Worm (Caenorhabditis elegans) whole organism, L4 larva: ENCODE results near the gene bath-44.

Experiments used
- F37D6.2 ChIP-seq: sonication (generic microtip); optimal IDR thresholded peaks from 2 replicates; lab custom pipeline; 2016; ENCODE audit warnings: mild to moderate bottlenecking, missing genetic modification characterization, missing compliant biosample characterization
- Y105C5A.15 ChIP-seq: fragments of 200-800 bp; sonication (Bioruptor generic); IDR thresholded peaks from 2 replicates; pipeline ENCODE4 v1.3.6; 2022; ENCODE audit warnings: missing genetic modification characterization, missing compliant biosample characterization
- Y48G9A.11 ChIP-seq: fragments of 200-800 bp; sonication (Bioruptor generic); IDR thresholded peaks from 2 replicates; pipeline ENCODE4 v1.3.6; 2022; ENCODE audit warnings: missing genetic modification reagents, missing genetic modification characterization, missing compliant biosample characterization
- Y5F2A.4 ChIP-seq: fragments of 200-800 bp; sonication (Bioruptor generic); optimal IDR thresholded peaks from 2 replicates; lab custom pipeline; 2018; ENCODE audit warnings: mild to moderate bottlenecking, missing genetic modification characterization, missing compliant biosample characterization
- ceh-62 ChIP-seq: sonication (generic microtip); optimal IDR thresholded peaks from 2 replicates; lab custom pipeline; 2017; ENCODE audit warnings: missing biosample characterization, missing genetic modification characterization
- ceh-82 ChIP-seq: sonication (generic microtip); optimal IDR thresholded peaks from 2 replicates; lab custom pipeline; 2017; ENCODE audit warnings: missing biosample characterization, missing genetic modification characterization
- cey-2 ChIP-seq: sonication (generic microtip); optimal IDR thresholded peaks from 3 replicates; lab custom pipeline; 2017; ENCODE audit warnings: missing genetic modification characterization, mild to moderate bottlenecking, missing compliant biosample characterization, antibody characterized with exemption, borderline replicate concordance; ENCODE audit not compliant: insufficient read depth
- daf-12 ChIP-seq: fragments of 150-350 bp; optimal IDR thresholded peaks from 2 replicates; lab custom pipeline; 2014; ENCODE audit warnings: missing biosample characterization, missing genetic modification reagents, missing genetic modification characterization
- daf-16 ChIP-seq, 3 experiments: sonication (generic microtip); optimal IDR thresholded peaks; 2 replicates each; lab custom pipeline; 2016 to 2017; ENCODE audit warnings: missing genetic modification characterization in 3 of 3, missing genetic modification reagents in 3 of 3, mild to moderate bottlenecking in 2 of 3, missing compliant biosample characterization in 2 of 3, missing biosample characterization in 1 of 3, moderate library complexity in 1 of 3
- daf-8 ChIP-seq: fragments of 200-800 bp; sonication (Bioruptor generic); IDR thresholded peaks from 2 replicates; pipeline ENCODE4 v1.3.6; 2022; ENCODE audit warnings: missing genetic modification characterization, missing compliant biosample characterization
- dmd-6 ChIP-seq: fragments of 200-800 bp; sonication (Bioruptor generic); IDR thresholded peaks from 2 replicates; pipeline ENCODE4 v1.3.6; 2022; ENCODE audit warnings: missing genetic modification reagents, missing genetic modification characterization, missing compliant biosample characterization
- dmd-9 ChIP-seq: fragments of 200-800 bp; sonication (Bioruptor generic); IDR thresholded peaks from 2 replicates; pipeline ENCODE4 v1.3.6; 2022; ENCODE audit warnings: missing genetic modification reagents, missing genetic modification characterization, missing compliant biosample characterization
- dve-1 ChIP-seq: sonication (generic microtip); optimal IDR thresholded peaks from 2 replicates; lab custom pipeline; 2017; ENCODE audit warnings: antibody characterized with exemption, mild to moderate bottlenecking, missing genetic modification characterization, missing compliant biosample characterization; ENCODE audit not compliant: insufficient read depth
- fos-1 ChIP-seq: fragments of 150-350 bp; optimal IDR thresholded peaks from 2 replicates; lab custom pipeline; 2014; ENCODE audit warnings: missing biosample characterization, missing genetic modification characterization
- hlh-11 ChIP-seq: fragments of 200-800 bp; sonication (Bioruptor generic); optimal IDR thresholded peaks from 2 replicates; lab custom pipeline; 2018; ENCODE audit warnings: mild to moderate bottlenecking, missing genetic modification characterization, missing compliant biosample characterization
- hlh-30 ChIP-seq: sonication (generic microtip); optimal IDR thresholded peaks from 2 replicates; lab custom pipeline; 2017; ENCODE audit warnings: antibody characterized with exemption, mild to moderate bottlenecking, missing genetic modification characterization, missing compliant biosample characterization; ENCODE audit not compliant: insufficient read depth
- jun-1 ChIP-seq: fragments of 150-350 bp; optimal IDR thresholded peaks from 2 replicates; lab custom pipeline; 2014; ENCODE audit warnings: missing biosample characterization, missing genetic modification reagents, missing genetic modification characterization
- lim-7 ChIP-seq: fragments of 200-800 bp; sonication (Bioruptor generic); IDR thresholded peaks from 2 replicates; pipeline ENCODE4 v1.3.6; 2022; ENCODE audit warnings: missing genetic modification characterization, missing compliant biosample characterization
- lin-15B ChIP-seq: fragments of 150-350 bp; sonication (generic microtip); optimal IDR thresholded peaks from 3 replicates; lab custom pipeline; 2014; ENCODE audit warnings: missing biosample characterization, missing genetic modification characterization
- lir-3 ChIP-seq: sonication (generic microtip); optimal IDR thresholded peaks from 2 replicates; lab custom pipeline; 2016; ENCODE audit warnings: mild to moderate bottlenecking, missing genetic modification characterization, missing compliant biosample characterization
- lsy-2 ChIP-seq, 2 experiments: fragments of 150-350 bp in 1 of 2; sonication (generic microtip) in 1 of 2; optimal IDR thresholded peaks; 2 replicates each; lab custom pipeline; 2014 to 2017; ENCODE audit warnings: missing biosample characterization in 2 of 2, missing genetic modification characterization in 2 of 2
- madf-5 ChIP-seq, 2 experiments: fragments of 200-800 bp; sonication (Bioruptor generic); IDR thresholded peaks; 2 replicates each; pipeline ENCODE4 v1.3.6; 2022; ENCODE audit warnings: missing compliant biosample characterization in 2 of 2, missing genetic modification characterization in 2 of 2
- mdl-1 ChIP-seq, 2 experiments: fragments of 150-350 bp in 1 of 2; sonication (generic microtip) in 1 of 2; optimal IDR thresholded peaks; 2 replicates each; lab custom pipeline; 2014 to 2017; ENCODE audit warnings: missing biosample characterization in 2 of 2, missing genetic modification characterization in 2 of 2
- mep-1 ChIP-seq: fragments of 150-350 bp; sonication (generic microtip); optimal IDR thresholded peaks from 3 replicates; lab custom pipeline; 2014; ENCODE audit warnings: missing biosample characterization, missing genetic modification characterization
- nhr-10 ChIP-seq: fragments of 150-350 bp; optimal IDR thresholded peaks from 2 replicates; lab custom pipeline; 2014; ENCODE audit warnings: missing biosample characterization, missing genetic modification characterization
- nhr-102 ChIP-seq: sonication (generic microtip); optimal IDR thresholded peaks from 2 replicates; lab custom pipeline; 2016; ENCODE audit warnings: mild to moderate bottlenecking, missing genetic modification characterization, moderate library complexity, missing compliant biosample characterization
- nhr-25 ChIP-seq: sonication (generic microtip); optimal IDR thresholded peaks from 2 replicates; lab custom pipeline; 2017; ENCODE audit warnings: missing genetic modification characterization, mild to moderate bottlenecking, missing compliant biosample characterization, antibody characterized with exemption, moderate library complexity, borderline replicate concordance; ENCODE audit not compliant: insufficient read depth
- nhr-28 ChIP-seq: fragments of 150-350 bp; optimal IDR thresholded peaks from 2 replicates; lab custom pipeline; 2014; ENCODE audit warnings: missing biosample characterization, missing genetic modification characterization
- nhr-48 ChIP-seq: sonication (generic microtip); optimal IDR thresholded peaks from 2 replicates; lab custom pipeline; 2016; ENCODE audit warnings: mild to moderate bottlenecking, missing genetic modification characterization, missing compliant biosample characterization
- nhr-6 ChIP-seq: fragments of 150-350 bp; optimal IDR thresholded peaks from 2 replicates; lab custom pipeline; 2014; ENCODE audit warnings: missing biosample characterization, missing genetic modification characterization
- nhr-76 ChIP-seq: fragments of 150-350 bp; optimal IDR thresholded peaks from 2 replicates; lab custom pipeline; 2014; ENCODE audit warnings: missing biosample characterization, missing genetic modification characterization
- nhr-77 ChIP-seq: fragments of 150-350 bp; optimal IDR thresholded peaks from 2 replicates; lab custom pipeline; 2014; ENCODE audit warnings: missing biosample characterization, missing genetic modification characterization
- rbr-2 ChIP-seq: sonication (generic microtip); optimal IDR thresholded peaks from 2 replicates; lab custom pipeline; 2016; ENCODE audit warnings: missing genotype, missing genetic modification characterization, missing compliant biosample characterization
- saeg-2 ChIP-seq: fragments of 200-800 bp; sonication (Bioruptor generic); IDR thresholded peaks from 2 replicates; pipeline ENCODE4 v1.3.6; 2022; ENCODE audit warnings: missing genetic modification reagents, missing genetic modification characterization, missing compliant biosample characterization
- skn-1 ChIP-seq: fragments of 150-350 bp; optimal IDR thresholded peaks from 2 replicates; lab custom pipeline; 2014; ENCODE audit warnings: missing biosample characterization, missing genetic modification characterization
- spr-1 ChIP-seq: sonication (generic microtip); optimal IDR thresholded peaks from 2 replicates; lab custom pipeline; 2016; ENCODE audit warnings: mild to moderate bottlenecking, missing genetic modification characterization, missing compliant biosample characterization
- unc-62 ChIP-seq, 3 experiments: fragments of 150-350 bp in 1 of 3; sonication (generic microtip); optimal IDR thresholded peaks in 2 of 3; peaks in 1 of 3; 1 replicate in 1 of 3; 2 replicates in 2 of 3; lab custom pipeline; 2014 to 2017; ENCODE audit warnings: missing biosample characterization in 3 of 3, missing genetic modification characterization in 3 of 3, missing genetic modification reagents in 3 of 3, missing genotype in 1 of 3
- vab-7 ChIP-seq: fragments of 200-800 bp; sonication (Bioruptor generic); IDR thresholded peaks from 2 replicates; pipeline ENCODE4 v1.3.6; 2022; ENCODE audit warnings: missing genetic modification reagents, missing genetic modification characterization, missing compliant biosample characterization

The bath-44 gene

ce11 chrII:7404001-7404400, 9.2 kb downstream of the bath-44 start (continued):
- TF ChIP-seq nhr-25 (tag; lab: Kevin White, UChicago) = peak; percentile 52
- no peak for TF ChIP-seq nhr-77 (tag; lab: Kevin White, UChicago)
- peak; percentile 71 for TF ChIP-seq hlh-11 (tag; lab: Kevin White, UChicago)
- no peak for TF ChIP-seq Y105C5A.15 (GFP tag; lab: Robert Waterston, UW)
- TF ChIP-seq vab-7 (GFP tag; lab: Robert Waterston, UW) = no peak

DNA sequence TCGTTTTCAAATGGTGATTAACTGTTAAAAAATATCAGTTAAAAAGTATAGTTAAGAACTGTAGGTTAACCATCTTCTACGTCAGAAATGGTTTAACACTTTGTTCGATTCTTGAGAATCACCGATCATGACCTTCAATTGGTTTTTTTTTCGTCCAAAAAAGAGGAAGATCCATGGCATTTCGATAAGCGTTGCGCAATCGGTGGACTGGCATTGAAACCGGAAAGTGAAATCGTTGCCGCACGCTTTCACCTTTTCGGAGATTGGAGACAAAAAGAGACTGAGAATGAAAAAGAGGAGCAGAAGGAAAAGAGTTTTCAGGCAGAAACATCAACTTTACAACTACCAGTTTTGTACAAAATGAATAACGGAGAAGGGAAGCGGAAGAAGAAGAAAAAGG, 10.5 kb downstream of the bath-44 start:
- TF ChIP-seq cey-2 (tag; lab: Kevin White, UChicago) (peak; percentile 23), ceh-62 (tag; lab: Kevin White, UChicago) (no peak), madf-5 (GFP tag; IDR thresholded peaks at IDR 0.05; lab: Robert Waterston, UW) (0 out of 4 replicates have a peak, but pooled peaks of 1 of the 2 experiments have one; percentile 37), mep-1 (tag; lab: Kevin White, UChicago) (peak; percentile 44), nhr-102 (no peak), mdl-1 (tag; optimal IDR thresholded peaks at IDR 0.05; lab: Kevin White, UChicago) (peak in 1 of 2 experiments; percentile 43), hlh-11 (tag; lab: Kevin White, UChicago) (peak; percentile 46), daf-12 (tag; lab: Kevin White, UChicago) (no peak), unc-62 (GFP tag; optimal IDR thresholded peaks at IDR 0.05 in 1 of 2; lab: Kevin White, UChicago) (peak in 1 of 2 experiments; percentile 56), unc-62 (tag; optimal IDR thresholded peaks at IDR 0.05; lab: Kevin White, UChicago) (no peak), nhr-25 (tag; lab: Kevin White, UChicago) (peak; percentile 69), nhr-28 (tag; lab: Kevin White, UChicago) (peak; percentile 56)
- TF ChIP-seq, all 104 proteins: peak for 8

DNA sequence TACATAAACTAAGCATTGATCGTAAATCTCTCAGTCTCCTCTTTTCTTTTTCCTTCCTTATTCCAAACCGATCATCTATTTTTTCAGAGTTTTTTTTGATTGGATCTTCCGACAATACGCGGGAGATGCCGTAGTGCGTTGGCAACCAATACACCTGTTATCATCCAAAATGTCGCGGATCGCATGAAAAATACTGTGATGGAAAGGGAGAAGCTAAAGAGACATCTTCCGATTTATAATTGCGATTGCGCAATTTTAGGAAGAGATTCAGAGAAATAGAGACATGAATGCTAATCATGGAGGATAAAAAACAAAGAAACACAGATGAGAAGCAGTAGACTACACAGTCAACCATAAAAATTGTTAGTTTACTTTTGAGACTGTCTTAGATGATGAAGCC, 11.7 kb downstream of the bath-44 start:
- TF ChIP-seq nhr-76 (tag; lab: Kevin White, UChicago) (no peak), rbr-2 (tag; lab: Kevin White, UChicago) (no peak), nhr-6 (no peak), ceh-62 (tag; lab: Kevin White, UChicago) (no peak), F37D6.2 (tag; lab: Kevin White, UChicago) (no peak), dmd-9 (no peak), ceh-82 (tag; lab: Kevin White, UChicago) (no peak), daf-16 (GFP tag; optimal IDR thresholded peaks at IDR 0.05; lab: Kevin White, UChicago) (no peak), daf-16 (tag; optimal IDR thresholded peaks at IDR 0.05; lab: Kevin White, UChicago) (no peak), daf-8 (GFP tag; lab: Robert Waterston, UW) (no peak), hlh-30 (tag; lab: Kevin White, UChicago) (no peak), hlh-11 (tag; lab: Kevin White, UChicago) (peak; percentile 48), skn-1 (tag; lab: Kevin White, UChicago) (no peak), nhr-48 (tag; lab: Kevin White, UChicago) (peak; percentile 65), spr-1 (tag; lab: Kevin White, UChicago) (peak; percentile 15), lin-15B (tag; lab: Kevin White, UChicago) (no peak), lsy-2 (tag; optimal IDR thresholded peaks at IDR 0.05; lab: Kevin White, UChicago) (no peak), saeg-2 (GFP tag; lab: Robert Waterston, UW) (no peak)

DNA sequence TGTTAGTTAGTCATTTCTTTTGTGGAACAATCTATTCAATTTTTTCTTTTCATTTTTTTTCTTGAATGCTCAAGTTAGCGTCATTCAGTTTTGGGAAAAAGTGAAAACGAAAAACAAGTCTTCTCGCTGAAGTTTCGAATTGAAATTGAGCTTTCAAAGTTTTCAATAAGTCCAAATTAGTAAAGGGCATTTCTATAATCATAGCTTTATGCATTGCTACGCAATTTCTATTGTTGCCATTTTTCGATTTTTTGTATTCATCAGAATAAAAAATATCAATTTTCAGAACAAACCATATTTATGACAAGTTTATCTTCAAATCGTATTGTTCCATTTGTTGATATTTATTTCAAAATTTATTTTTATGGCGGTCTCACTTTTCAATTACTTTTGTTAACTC, 13.4 kb downstream of the bath-44 start, which contains the start of gene srd-55:
srd-55 (plus strand) TSS at position 301 of the 400 bp plus-strand sequence.
- no peak for TF ChIP-seq fos-1 (tag; lab: Kevin White, UChicago)
- TF ChIP-seq nhr-48 (tag; lab: Kevin White, UChicago) = no peak
- TF ChIP-seq dve-1 (tag; lab: Kevin White, UChicago) = no peak
- TF ChIP-seq nhr-10 (tag; lab: Kevin White, UChicago) = no peak
- TF ChIP-seq jun-1 = no peak
- no peak for TF ChIP-seq Y48G9A.11 (GFP tag; lab: Robert Waterston, UW)
- TF ChIP-seq Y5F2A.4 = no peak
- TF ChIP-seq mep-1 (tag; lab: Kevin White, UChicago) = no peak
- TF ChIP-seq lir-3 (tag; lab: Kevin White, UChicago) = no peak
- TF ChIP-seq lim-7 (GFP tag; lab: Robert Waterston, UW) = no peak
- no peak for TF ChIP-seq dmd-6 (GFP tag; lab: Robert Waterston, UW)
